Fruit fly (Drosophila melanogaster): Measurements from ENCODE around the gene CG34002.

CG34002 gene

DNA sequence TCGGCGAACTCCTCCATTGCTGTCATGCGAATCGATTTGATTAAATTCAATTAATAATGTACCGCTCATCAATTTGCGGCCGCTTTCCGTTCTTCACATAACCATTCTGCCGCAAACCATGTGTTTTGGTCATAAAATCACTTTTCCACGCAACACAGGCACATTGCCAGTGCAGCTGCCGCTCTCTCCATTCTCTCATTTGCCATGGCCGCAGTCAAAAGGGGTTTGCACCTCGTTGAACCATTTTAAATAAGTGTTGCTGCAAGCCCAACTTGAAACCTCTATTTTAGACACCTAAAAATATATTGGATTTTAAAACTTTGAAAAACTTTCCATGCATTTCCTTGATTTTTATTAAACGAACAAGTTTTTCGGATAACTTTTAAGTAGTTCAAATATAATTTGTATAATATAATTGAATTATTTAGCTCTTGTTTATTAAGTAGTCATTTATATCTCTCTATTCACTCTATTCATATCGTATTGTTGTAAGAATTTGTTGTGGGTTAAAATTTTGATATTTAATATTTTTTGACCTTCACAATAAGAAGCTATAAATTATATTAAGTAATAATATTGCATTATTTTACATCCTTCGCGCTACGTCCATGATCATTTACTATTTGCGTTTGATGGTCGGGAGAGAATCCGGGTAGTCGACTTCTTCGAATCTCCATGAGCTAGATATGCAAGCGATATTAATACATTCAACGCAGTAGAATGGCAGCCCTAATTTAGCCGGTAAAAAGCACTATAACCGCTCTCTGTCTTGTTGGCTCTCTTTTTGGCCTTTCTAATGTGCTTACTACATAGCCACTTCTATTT is 1.4 kb upstream of the CG34002 start, which contains the start of gene CG5535 (continued):
- TF ChIP-seq dsx (GFP tag; optimal IDR thresholded peaks at IDR 0.05; ENCODE audit: poor library complexity, severe bottlenecking) (peak; percentile 50), CG10669 (GFP tag; optimal IDR thresholded peaks at IDR 0.05) (peak; percentile 57), CG8632 (GFP tag; optimal IDR thresholded peaks at IDR 0.05) (peak; percentile 57), CG10631 (GFP tag; optimal IDR thresholded peaks at IDR 0.05) (peak; percentile 83), CG11902 (GFP tag; optimal IDR thresholded peaks at IDR 0.05) (peak; percentile 12), Sox14 (GFP tag; optimal IDR thresholded peaks at IDR 0.05) (peak; percentile 41), CG34406 (GFP tag; optimal IDR thresholded peaks at IDR 0.05) (peak; percentile 56), CG3919 (GFP tag; optimal IDR thresholded peaks at IDR 0.05) (peak; percentile 68), CG6792 (GFP tag; optimal IDR thresholded peaks at IDR 0.05) (peak; percentile 66), CG15336 (GFP tag; IDR thresholded peaks at IDR 0.05) (peak; percentile 44), CG8119 (GFP tag; IDR thresholded peaks at IDR 0.05) (peak; percentile 77), CG7368 (GFP tag; optimal IDR thresholded peaks at IDR 0.05) (peak; percentile 47), CG11762 (GFP tag; optimal IDR thresholded peaks at IDR 0.05; ENCODE audit: insufficient read depth) (peak; percentile 47), Eip75B (GFP tag; optimal IDR thresholded peaks at IDR 0.05) (peak; percentile 20), CG31627 (GFP tag; optimal IDR thresholded peaks at IDR 0.05) (peak; percentile 37), CG1621 (tag; optimal IDR thresholded peaks at IDR 0.05) (no peak), CG6163 (GFP tag; IDR thresholded peaks at IDR 0.05) (no peak), svp (GFP tag) (no peak), Eip78C (GFP tag) (peak; percentile 90), salr (GFP tag; optimal IDR thresholded peaks at IDR 0.05) (peak in 1 of 2 experiments; percentile 98)

- TF ChIP-seq CG6808 (GFP tag; optimal IDR thresholded peaks at IDR 0.05) (no peak), dsx (GFP tag; optimal IDR thresholded peaks at IDR 0.05; ENCODE audit: poor library complexity, severe bottlenecking) (peak; percentile 88), CG9139 (GFP tag; optimal IDR thresholded peaks at IDR 0.05) (no peak), CG32006 (GFP tag; optimal IDR thresholded peaks at IDR 0.05) (no peak), Ets96B (tag; optimal IDR thresholded peaks at IDR 0.05) (no peak), Smox (GFP tag; optimal IDR thresholded peaks at IDR 0.05) (no peak), ss (GFP tag; optimal IDR thresholded peaks at IDR 0.05) (no peak), CG6163 (GFP tag; IDR thresholded peaks at IDR 0.05) (no peak), CG15336 (GFP tag; IDR thresholded peaks at IDR 0.05) (no peak), CG8319 (GFP tag; optimal IDR thresholded peaks at IDR 0.05) (no peak), esn (GFP tag; optimal IDR thresholded peaks at IDR 0.05) (no peak), CG34406 (GFP tag; optimal IDR thresholded peaks at IDR 0.05) (no peak), svp (GFP tag) (no peak), fd85E (GFP tag; optimal IDR thresholded peaks at IDR 0.05) (no peak), cyc (GFP tag; optimal IDR thresholded peaks at IDR 0.05) (no peak), Eip78C (GFP tag) (no peak), CG7368 (GFP tag; optimal IDR thresholded peaks at IDR 0.05) (no peak), CG11762 (GFP tag; optimal IDR thresholded peaks at IDR 0.05; ENCODE audit: insufficient read depth) (no peak), net (GFP tag; optimal IDR thresholded peaks at IDR 0.05) (no peak), CG6276 (GFP tag; optimal IDR thresholded peaks at IDR 0.05) (no peak), Hr4 (GFP tag; optimal IDR thresholded peaks at IDR 0.05) (no peak), acj6 (GFP tag; optimal IDR thresholded peaks at IDR 0.05) (no peak), topi (GFP tag; optimal IDR thresholded peaks at IDR 0.05) (no peak), dac (GFP tag; optimal IDR thresholded peaks at IDR 0.05) (no peak), CG1621 (tag; optimal IDR thresholded peaks at IDR 0.05) (peak; percentile 85), Eip75B (GFP tag; optimal IDR thresholded peaks at IDR 0.05) (no peak), CG3919 (GFP tag; optimal IDR thresholded peaks at IDR 0.05) (no peak), Hr38 (GFP tag; optimal IDR thresholded peaks at IDR 0.05) (no peak), CG8632 (GFP tag; optimal IDR thresholded peaks at IDR 0.05) (no peak), CG6854 (GFP tag; optimal IDR thresholded peaks at IDR 0.05) (no peak), fkh (GFP tag; optimal IDR thresholded peaks at IDR 0.05) (peak; percentile 20), lz (GFP tag; optimal IDR thresholded peaks at IDR 0.05) (no peak), pdm3 (GFP tag; optimal IDR thresholded peaks at IDR 0.05) (no peak), CG8119 (GFP tag; IDR thresholded peaks at IDR 0.05) (no peak), Eip93F (GFP tag; optimal IDR thresholded peaks at IDR 0.05) (peak; percentile 60), Sox14 (GFP tag; optimal IDR thresholded peaks at IDR 0.05) (no peak), CG4318 (GFP tag; optimal IDR thresholded peaks at IDR 0.05) (no peak), CG6792 (GFP tag; optimal IDR thresholded peaks at IDR 0.05) (no peak), Lpt (GFP tag; optimal IDR thresholded peaks at IDR 0.05) (peak; percentile 3), vri (GFP tag; optimal IDR thresholded peaks at IDR 0.05) (peak; percentile 43)
These were observed 20.6 kb downstream of the CG34002 start, which contains the start of gene CG7408 for dm6 chr3L:17878781-17879360. Gene CG7408 (plus strand): TSS chr3L:17879096.

Data from whole organism, prepupa.